Worm (Caenorhabditis elegans) whole organism, L4/young adult: ENCODE results near the gene srx-38.

Experiments
- W03F9.2 ChIP-seq: fragments of 150-350 bp; optimal IDR thresholded peaks from 2 replicates; lab custom pipeline; 2014; ENCODE audit warnings: missing biosample characterization, missing genetic modification characterization
- dao-5 ChIP-seq: sonication (generic microtip); optimal IDR thresholded peaks from 2 replicates; lab custom pipeline; 2016; ENCODE audit warnings: missing genotype, missing genetic modification characterization, moderate library complexity, missing compliant biosample characterization
- him-1 ChIP-seq: sonication (generic microtip); optimal IDR thresholded peaks from 2 replicates; lab custom pipeline; 2016; ENCODE audit warnings: missing genotype, missing genetic modification reagents, missing genetic modification characterization, missing compliant biosample characterization

The srx-38 gene

DNA sequence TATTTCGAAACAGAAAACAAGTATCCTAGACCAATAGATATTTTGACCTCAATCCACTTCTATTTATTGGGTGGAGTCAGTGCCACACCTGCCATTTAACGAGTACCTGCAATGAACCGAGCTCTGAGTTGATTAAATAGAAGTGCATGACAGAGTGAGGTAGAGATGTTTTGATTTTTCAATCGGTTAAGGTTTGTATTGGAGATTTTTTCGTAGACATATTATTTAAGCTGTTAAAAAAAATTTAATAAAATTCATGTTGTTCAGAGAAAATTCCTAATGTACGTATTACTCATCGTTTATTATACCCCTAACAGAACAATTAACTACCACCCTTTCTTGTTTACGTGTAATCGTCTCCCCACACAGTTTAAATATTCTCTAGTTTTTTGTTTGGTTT, at the start of gene srx-38:
srx-38 (minus strand) TSS at position 101 of the 400 bp plus-strand sequence.
- TF ChIP-seq dao-5 (tag; lab: Kevin White, UChicago) = no peak
- no peak for TF ChIP-seq W03F9.2
- TF ChIP-seq him-1 (tag; lab: Kevin White, UChicago) = no peak

DNA sequence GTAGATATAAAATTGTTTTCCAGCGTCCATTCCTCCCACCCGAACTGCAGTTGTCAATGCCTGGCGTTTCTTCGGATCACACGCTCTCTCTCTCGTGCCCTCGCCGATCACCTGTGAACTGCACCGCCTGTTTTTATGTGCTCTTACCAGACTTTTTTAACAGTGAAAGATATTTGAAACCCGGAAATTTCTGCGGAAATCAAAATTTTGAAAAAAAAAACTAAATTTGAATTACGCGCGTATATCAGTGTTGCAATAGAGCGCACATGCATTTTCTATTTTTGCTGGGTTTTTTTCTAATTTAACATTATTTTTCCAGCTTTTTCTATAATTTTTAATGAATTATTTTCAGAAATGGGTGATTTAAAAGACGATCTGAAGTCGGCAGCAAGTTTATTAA, 48.7 kb upstream of the srx-38 start, which contains the start of gene ttc-37:
ttc-37 (plus strand) TSS at position 349 of the 400 bp plus-strand sequence.
- TF ChIP-seq him-1 (tag; lab: Kevin White, UChicago) = no peak
- TF ChIP-seq W03F9.2 = no peak
- TF ChIP-seq dao-5 (tag; lab: Kevin White, UChicago) = no peak

DNA sequence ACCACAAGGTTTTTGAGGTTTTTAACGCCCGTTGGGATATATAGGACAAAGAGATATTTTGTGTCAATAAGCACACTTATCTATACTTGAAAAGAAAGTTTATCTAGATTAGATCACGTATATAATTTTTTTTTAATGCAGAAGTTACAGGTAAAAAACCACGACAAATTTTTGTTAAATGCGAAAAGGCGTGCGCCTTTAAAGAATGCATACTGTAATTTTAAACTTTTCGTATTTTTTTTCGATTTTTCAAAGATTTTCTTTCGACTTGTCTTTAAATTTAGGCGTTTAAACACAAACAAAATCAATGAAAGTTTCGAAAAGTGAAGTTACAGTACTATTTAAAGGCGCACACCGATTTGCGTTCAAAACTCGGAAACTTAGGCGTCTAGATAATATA, 48.2 kb upstream of the srx-38 start:
- no peak for TF ChIP-seq him-1 (tag; lab: Kevin White, UChicago)
- no peak for TF ChIP-seq dao-5 (tag; lab: Kevin White, UChicago)
- TF ChIP-seq W03F9.2 = no peak

DNA sequence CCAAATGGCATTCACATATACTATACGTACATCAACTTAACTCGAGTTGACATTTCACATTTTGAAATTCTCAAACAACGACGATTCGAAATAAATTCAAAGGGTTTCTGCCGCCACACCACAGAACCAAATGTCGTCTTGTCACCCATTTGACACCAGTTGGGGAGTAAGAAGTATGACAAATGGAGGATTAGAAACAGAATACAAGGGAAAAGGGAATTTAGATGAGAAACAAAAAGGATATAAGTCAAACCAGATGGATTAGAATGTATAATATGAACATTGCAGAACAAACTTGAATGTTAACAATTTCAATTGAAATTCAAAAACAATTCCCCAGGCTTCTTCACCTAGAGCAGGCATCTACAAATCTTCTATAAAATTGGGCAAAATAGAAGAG, 46.3 kb upstream of the srx-38 start:
- TF ChIP-seq dao-5 (tag; lab: Kevin White, UChicago) = no peak
- TF ChIP-seq W03F9.2 = no peak
- no peak for TF ChIP-seq him-1 (tag; lab: Kevin White, UChicago)

DNA sequence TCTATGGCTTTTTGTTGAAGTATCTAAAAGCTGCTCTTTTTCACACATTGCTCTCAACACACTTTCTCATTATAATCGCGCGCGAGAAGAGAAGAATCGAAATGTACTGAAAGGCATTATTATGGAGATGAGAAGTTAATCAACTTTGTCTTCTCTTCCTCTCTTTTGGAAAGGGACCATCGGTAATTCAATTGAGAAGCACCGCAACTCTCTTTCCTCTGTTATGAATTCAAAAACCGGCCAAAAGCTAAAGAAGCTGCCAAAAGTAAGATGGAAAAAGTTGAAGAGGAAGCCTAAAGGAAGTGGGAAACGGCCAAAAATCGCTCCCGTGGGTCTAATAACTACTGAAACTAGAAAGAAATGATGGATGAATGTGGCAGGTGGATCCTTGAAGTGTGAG, 44.8 kb upstream of the srx-38 start:
- TF ChIP-seq dao-5 (tag; lab: Kevin White, UChicago) (no peak), him-1 (tag; lab: Kevin White, UChicago) (no peak), W03F9.2 (no peak)

DNA sequence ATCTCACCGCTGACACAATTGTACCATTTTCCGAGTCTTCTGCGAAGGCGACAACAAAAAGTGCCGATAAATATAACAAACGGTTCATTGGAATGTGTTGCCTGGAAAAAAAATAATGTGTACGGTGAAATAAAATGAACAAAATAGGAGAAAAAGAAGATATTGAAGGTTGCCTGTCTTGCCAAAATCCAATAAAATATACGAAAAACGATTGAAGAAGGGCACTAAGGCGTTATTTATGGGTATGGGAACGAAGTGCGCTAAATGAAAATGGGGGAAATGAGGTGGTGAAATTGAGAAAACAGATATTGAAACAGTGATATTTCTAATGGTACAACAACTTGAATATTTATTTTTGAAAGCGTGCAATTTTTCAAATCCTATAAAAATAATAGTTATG, 42.8 kb upstream of the srx-38 start, which contains the start of gene Y47A7.2:
Y47A7.2 (minus strand) TSS at position 101 of the 400 bp plus-strand sequence.
- no peak for TF ChIP-seq W03F9.2
- no peak for TF ChIP-seq him-1 (tag; lab: Kevin White, UChicago)
- TF ChIP-seq dao-5 (tag; lab: Kevin White, UChicago) = no peak

DNA sequence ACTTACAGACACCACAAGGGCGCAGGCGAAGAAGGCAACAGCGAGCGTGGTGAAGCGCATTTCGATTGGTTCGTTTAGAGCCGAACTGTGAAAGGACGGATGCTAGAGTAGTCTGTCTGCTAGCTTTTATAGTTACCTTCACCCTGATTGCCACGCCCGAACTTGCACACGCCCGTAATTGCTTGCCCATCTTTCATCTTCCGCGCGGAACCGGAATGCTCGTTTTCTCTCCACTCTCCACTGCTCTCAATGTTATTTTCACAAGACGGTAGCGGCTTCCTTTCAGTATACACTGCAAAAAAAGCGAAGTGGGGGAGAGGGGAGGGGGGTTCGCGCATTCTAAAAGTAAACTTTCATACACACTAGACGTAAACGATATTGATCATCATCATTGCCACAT, 39.1 kb upstream of the srx-38 start, which contains the start of gene abu-8:
abu-8 (minus strand) TSS at position 101 of the 400 bp plus-strand sequence.
- no peak for TF ChIP-seq W03F9.2
- TF ChIP-seq him-1 (tag; lab: Kevin White, UChicago) = no peak
- TF ChIP-seq dao-5 (tag; lab: Kevin White, UChicago) = no peak

DNA sequence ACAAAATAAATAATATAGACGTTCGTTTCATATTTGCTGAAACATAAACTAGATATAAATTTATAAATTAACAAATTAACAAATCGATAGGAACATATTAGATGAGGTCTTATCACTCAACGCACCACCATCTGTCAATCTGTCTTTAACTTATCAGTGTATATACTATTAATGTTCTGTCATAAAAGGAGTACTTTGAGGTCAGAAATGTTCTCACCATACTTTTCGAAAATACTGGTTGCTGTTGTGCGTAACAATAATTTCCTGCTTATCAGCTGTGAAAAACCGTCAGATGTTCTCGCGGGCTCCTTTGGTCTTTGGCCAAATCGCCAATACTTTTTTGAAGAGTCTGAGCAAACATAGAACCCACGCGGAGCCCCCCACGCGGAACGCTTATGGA, 37.1 kb upstream of the srx-38 start, which contains the start of gene C03A7.13:
C03A7.13 (minus strand) TSS at position 43 of the 400 bp plus-strand sequence.
- TF ChIP-seq dao-5 (tag; lab: Kevin White, UChicago) = no peak
- no peak for TF ChIP-seq him-1 (tag; lab: Kevin White, UChicago)
- no peak for TF ChIP-seq W03F9.2

DNA sequence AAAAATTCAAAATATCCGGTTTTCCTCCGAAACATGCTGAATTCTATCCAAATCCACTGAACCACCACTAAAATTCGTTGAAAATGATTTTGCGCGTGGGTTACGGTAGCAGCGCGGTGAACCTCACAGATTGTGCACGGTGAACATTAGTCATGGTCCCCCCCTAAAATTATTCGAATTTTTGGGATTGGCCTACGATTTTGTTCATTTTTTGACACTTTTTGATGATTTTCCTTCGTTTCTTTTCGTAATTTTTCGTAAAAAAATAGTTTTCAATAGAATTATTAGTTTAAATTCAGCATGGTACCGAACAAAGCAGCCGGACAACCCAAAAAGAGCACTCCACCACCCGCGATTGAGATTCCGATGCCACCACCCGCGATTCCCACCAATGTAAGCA, 26.2 kb upstream of the srx-38 start, which contains the start of gene C03A7.2:
C03A7.2 (plus strand) TSS at position 301 of the 400 bp plus-strand sequence.
- no peak for TF ChIP-seq dao-5 (tag; lab: Kevin White, UChicago)
- TF ChIP-seq W03F9.2 = no peak
- TF ChIP-seq him-1 (tag; lab: Kevin White, UChicago) = no peak

DNA sequence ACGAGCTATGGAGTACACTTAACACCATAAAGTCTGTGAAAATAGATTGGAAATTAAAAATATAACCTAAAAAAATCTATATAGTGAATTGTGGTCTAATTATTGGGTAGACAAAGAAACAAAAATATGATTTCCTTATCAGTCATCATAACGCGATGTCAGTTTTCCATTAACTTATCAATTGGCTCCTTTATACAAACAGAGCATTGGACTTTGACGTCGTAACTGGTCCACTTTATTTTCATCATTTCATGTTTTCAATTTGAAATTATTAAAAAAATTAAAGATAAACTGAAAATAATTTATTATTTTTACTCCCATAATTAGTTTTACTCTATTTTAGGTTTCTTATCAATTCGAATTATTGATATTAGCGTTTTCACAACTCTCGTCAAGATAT, 22.6 kb upstream of the srx-38 start:
- TF ChIP-seq him-1 (tag; lab: Kevin White, UChicago) (no peak), dao-5 (tag; lab: Kevin White, UChicago) (no peak), W03F9.2 (no peak)

DNA sequence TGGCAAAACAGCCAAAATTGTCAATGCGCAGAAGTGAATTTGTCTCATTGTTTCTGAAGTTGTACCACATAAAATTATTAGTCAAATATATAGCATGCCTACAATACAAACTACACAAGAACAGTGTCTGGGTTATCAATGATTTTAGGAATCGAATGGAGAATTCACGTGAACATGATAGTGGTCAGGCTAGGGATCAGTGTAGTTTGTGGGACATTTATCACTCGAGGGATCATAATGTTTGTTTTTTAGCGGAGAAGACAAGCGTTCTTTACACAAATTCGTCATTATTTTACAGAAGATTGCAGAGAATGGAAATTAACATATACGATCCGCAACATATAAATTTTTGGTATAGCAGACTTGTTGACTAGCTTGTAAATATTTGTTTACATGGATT, 21.8 kb upstream of the srx-38 start, which contains the start of gene ugt-51:
ugt-51 (minus strand) TSS at position 101 of the 400 bp plus-strand sequence.
- TF ChIP-seq him-1 (tag; lab: Kevin White, UChicago) (no peak), W03F9.2 (no peak), dao-5 (tag; lab: Kevin White, UChicago) (no peak)

DNA sequence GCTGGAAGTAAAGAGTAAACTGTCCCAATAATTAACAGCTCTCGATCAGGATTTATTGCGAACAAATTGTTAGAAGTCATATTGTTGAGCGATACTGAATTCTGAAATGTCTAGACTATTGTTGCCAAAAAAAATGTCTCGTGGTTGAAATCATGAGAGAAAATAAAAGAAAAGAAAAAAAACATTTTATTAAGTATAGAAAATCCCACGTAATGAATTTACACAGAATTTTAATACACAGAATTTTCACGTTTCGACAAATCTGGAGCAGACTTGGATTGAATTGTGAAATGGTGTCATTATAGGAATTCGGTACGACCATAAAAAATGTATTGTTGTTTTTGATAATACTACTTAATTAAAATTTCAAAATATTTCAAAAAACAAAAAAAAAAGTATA, 17.4 kb upstream of the srx-38 start, which contains the start of gene srt-65:
srt-65 (minus strand) TSS at position 101 of the 400 bp plus-strand sequence.
- no peak for TF ChIP-seq him-1 (tag; lab: Kevin White, UChicago)
- no peak for TF ChIP-seq dao-5 (tag; lab: Kevin White, UChicago)
- TF ChIP-seq W03F9.2 = no peak

DNA sequence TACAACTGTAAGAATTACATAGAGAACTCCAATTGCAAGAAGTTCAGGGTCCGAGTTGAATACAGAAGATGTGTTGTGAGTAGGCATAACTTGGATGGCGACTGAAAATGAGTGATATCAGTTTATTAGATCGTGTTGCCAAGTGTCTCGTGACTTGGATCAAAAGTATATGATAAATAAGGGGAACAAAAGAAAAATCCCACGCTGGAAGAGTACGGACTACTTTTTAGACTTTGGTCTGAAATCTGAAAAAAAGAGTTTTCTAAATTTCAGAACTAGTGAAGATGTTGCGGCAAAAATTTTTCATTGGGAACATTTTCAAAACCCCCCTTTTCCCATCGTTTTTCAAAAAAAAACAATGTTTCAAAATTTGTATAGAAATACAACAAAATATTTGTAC, 14.2 kb upstream of the srx-38 start, which contains the start of gene srt-64:
srt-64 (minus strand) TSS at position 101 of the 400 bp plus-strand sequence.
- TF ChIP-seq W03F9.2 (no peak), him-1 (tag; lab: Kevin White, UChicago) (no peak), dao-5 (tag; lab: Kevin White, UChicago) (no peak)

DNA sequence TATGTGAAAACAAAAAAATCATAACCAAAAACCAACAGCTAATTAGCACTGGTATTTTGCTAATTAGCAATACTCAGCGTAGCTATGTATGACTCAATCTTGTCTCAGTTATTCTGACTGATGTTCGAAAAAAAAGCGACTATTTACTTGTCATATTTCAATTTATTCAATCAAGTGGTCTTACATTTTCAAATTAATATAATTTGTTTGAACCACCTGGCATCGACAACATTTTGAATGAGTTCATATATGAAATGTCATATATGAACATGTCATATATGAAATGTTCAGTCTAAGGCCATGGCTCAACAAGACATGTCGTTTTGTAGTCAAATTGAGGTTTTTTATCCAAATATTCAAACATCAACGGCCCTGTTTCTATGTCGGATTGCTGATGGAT, 10.0 kb upstream of the srx-38 start, which contains the start of gene srw-140:
srw-140 (plus strand) TSS at position 301 of the 400 bp plus-strand sequence.
- TF ChIP-seq him-1 (tag; lab: Kevin White, UChicago) (no peak), dao-5 (tag; lab: Kevin White, UChicago) (no peak), W03F9.2 (no peak)

DNA sequence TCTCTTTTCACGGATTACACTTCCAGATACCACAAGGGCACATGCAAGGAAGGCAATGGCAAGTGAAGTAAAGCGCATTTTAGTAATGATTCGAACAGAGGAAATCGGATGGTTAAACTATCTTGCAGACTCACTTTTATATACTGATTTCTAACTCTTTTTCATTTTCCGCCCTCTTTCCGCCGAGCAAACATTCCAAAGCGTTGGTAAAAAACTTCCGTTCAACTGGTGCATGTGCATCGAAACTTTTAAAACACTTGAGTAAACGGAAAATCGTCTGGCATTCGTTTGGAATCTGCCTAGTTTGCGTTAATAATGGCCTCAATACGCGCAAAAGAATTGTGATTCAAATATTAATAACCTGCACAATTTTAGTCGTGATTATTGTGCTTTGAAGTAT, 9.3 kb upstream of the srx-38 start, which contains the start of gene abu-7:
abu-7 (minus strand) TSS at position 101 of the 400 bp plus-strand sequence.
- TF ChIP-seq W03F9.2 (no peak), dao-5 (tag; lab: Kevin White, UChicago) (no peak), him-1 (tag; lab: Kevin White, UChicago) (no peak)
